Fruit fly (Drosophila melanogaster) whole organism, embryonic: ENCODE measurements around the gene Urm1.

ENCODE experiments used
- Abd-B ChIP-seq: fragments of 200-800 bp; sonication (Bioruptor generic); optimal IDR thresholded peaks from 2 replicates; lab custom pipeline; 2018; ENCODE audit warnings: missing biosample characterization, mild to moderate bottlenecking, missing genetic modification characterization, moderate library complexity
- Ada2b ChIP-seq: fragments of 200-800 bp; sonication (Bioruptor generic); IDR thresholded peaks from 2 replicates; pipeline ENCODE4 v1.3.6; 2022; ENCODE audit warnings: missing biosample characterization, missing genetic modification characterization
- Atf-2 ChIP-seq: fragments of 200-800 bp; sonication (Bioruptor generic); optimal IDR thresholded peaks from 2 replicates; lab custom pipeline; 2016; ENCODE audit warnings: missing biosample characterization, missing genetic modification characterization
- Bdp1 ChIP-seq: fragments of 200-800 bp; sonication (Bioruptor generic); optimal IDR thresholded peaks from 3 replicates; lab custom pipeline; 2016; ENCODE audit warnings: missing biosample characterization, missing genetic modification characterization
- CG10565 ChIP-seq: fragments of 200-800 bp; sonication (Bioruptor generic); optimal IDR thresholded peaks from 3 replicates; lab custom pipeline; 2016; ENCODE audit warnings: missing biosample characterization, mild to moderate bottlenecking, missing genetic modification characterization
- CG12236 ChIP-seq: fragments of 200-800 bp; sonication (Bioruptor generic); optimal IDR thresholded peaks from 2 replicates; lab custom pipeline; 2016; ENCODE audit warnings: missing biosample characterization, missing genetic modification characterization
- CG12299 ChIP-seq: fragments of 200-800 bp; sonication (Bioruptor generic); optimal IDR thresholded peaks from 2 replicates; lab custom pipeline; 2018; ENCODE audit warnings: missing biosample characterization, mild to moderate bottlenecking, missing genetic modification characterization
- CG12942 ChIP-seq: fragments of 200-800 bp; sonication (Bioruptor generic); optimal IDR thresholded peaks from 3 replicates; lab custom pipeline; 2016; ENCODE audit warnings: missing biosample characterization, missing genetic modification characterization
- CG14441 ChIP-seq: fragments of 200-800 bp; sonication (Bioruptor generic); IDR thresholded peaks from 2 replicates; pipeline ENCODE4 v1.3.6; 2022; ENCODE audit warnings: missing biosample characterization, missing genetic modification characterization
- CG1602 ChIP-seq: fragments of 200-800 bp; sonication (Bioruptor generic); optimal IDR thresholded peaks from 3 replicates; lab custom pipeline; 2016; ENCODE audit warnings: missing biosample characterization, missing genetic modification characterization
- CG16779 ChIP-seq: fragments of 200-800 bp; sonication (Bioruptor generic); IDR thresholded peaks from 2 replicates; pipeline ENCODE4 v1.3.6; 2022; ENCODE audit warnings: missing biosample characterization, missing genetic modification characterization
- CG16813 ChIP-seq: fragments of 200-800 bp; sonication (Bioruptor generic); IDR thresholded peaks from 3 replicates; pipeline ENCODE4 v1.3.6; 2022; ENCODE audit warnings: missing biosample characterization, missing genetic modification characterization; ENCODE audit not compliant: partially characterized antibody
- CG2678 ChIP-seq: fragments of 200-800 bp; sonication (Bioruptor generic); optimal IDR thresholded peaks from 3 replicates; lab custom pipeline; 2019; ENCODE audit warnings: missing biosample characterization, mild to moderate bottlenecking, missing genetic modification characterization, moderate library complexity
- CG30403 ChIP-seq: fragments of 200-800 bp; sonication (Bioruptor generic); optimal IDR thresholded peaks from 3 replicates; lab custom pipeline; 2016; ENCODE audit warnings: missing biosample characterization, missing genetic modification characterization
- CG32767 ChIP-seq: fragments of 200-800 bp; sonication (Bioruptor generic); IDR thresholded peaks from 2 replicates; pipeline ENCODE4 v1.3.6; 2022; ENCODE audit warnings: missing biosample characterization, missing genetic modification characterization
- CG33213 ChIP-seq: fragments of 200-800 bp; sonication (Bioruptor generic); optimal IDR thresholded peaks from 3 replicates; lab custom pipeline; 2016; ENCODE audit warnings: missing biosample characterization, missing genetic modification characterization
- CG6654 ChIP-seq: fragments of 200-800 bp; sonication (Bioruptor generic); optimal IDR thresholded peaks from 2 replicates; lab custom pipeline; 2017; ENCODE audit warnings: missing biosample characterization, mild to moderate bottlenecking, missing genetic modification characterization
- CG7745 ChIP-seq: fragments of 200-800 bp; sonication (Bioruptor generic); optimal IDR thresholded peaks from 2 replicates; lab custom pipeline; 2018; ENCODE audit warnings: missing biosample characterization, mild to moderate bottlenecking, missing genetic modification characterization, moderate library complexity
- CG7963 ChIP-seq: fragments of 200-800 bp; sonication (Bioruptor generic); IDR thresholded peaks from 3 replicates; pipeline ENCODE4 v1.3.6; 2022; ENCODE audit warnings: missing biosample characterization, missing genetic modification characterization; ENCODE audit not compliant: partially characterized antibody
- CG9932 ChIP-seq: fragments of 200-800 bp; sonication (Bioruptor generic); IDR thresholded peaks from 2 replicates; pipeline ENCODE4 v1.3.6; 2022; ENCODE audit warnings: missing biosample characterization, missing genetic modification characterization
- CHES-1-like ChIP-seq: fragments of 200-800 bp; sonication (Bioruptor generic); optimal IDR thresholded peaks from 2 replicates; lab custom pipeline; 2016; ENCODE audit warnings: missing biosample characterization, missing genetic modification characterization
- CTCF ChIP-seq: fragments of 200-800 bp; sonication (Bioruptor generic); optimal IDR thresholded peaks from 2 replicates; lab custom pipeline; 2017; ENCODE audit warnings: missing biosample characterization, mild to moderate bottlenecking, missing genetic modification characterization, moderate library complexity
- CkIIα-i1 ChIP-seq: fragments of 200-800 bp; sonication (Bioruptor generic); IDR thresholded peaks from 2 replicates; pipeline ENCODE4 v1.3.6; 2022; ENCODE audit warnings: missing biosample characterization, missing genetic modification characterization
- CoRest ChIP-seq: fragments of 200-800 bp; sonication (Bioruptor generic); optimal IDR thresholded peaks from 3 replicates; lab custom pipeline; 2018; ENCODE audit warnings: missing biosample characterization, mild to moderate bottlenecking, missing genetic modification characterization, moderate library complexity
- Deaf1 ChIP-seq: fragments of 200-800 bp; optimal IDR thresholded peaks from 3 replicates; lab custom pipeline; 2019; ENCODE audit warnings: missing biosample characterization, mild to moderate bottlenecking, missing genetic modification characterization, moderate library complexity
- Dip2 ChIP-seq: fragments of 200-800 bp; sonication (Bioruptor generic); IDR thresholded peaks from 2 replicates; pipeline ENCODE4 v1.3.6; 2022; ENCODE audit warnings: missing biosample characterization, missing genetic modification characterization
- Dip3 ChIP-seq: fragments of 200-800 bp; sonication (Bioruptor generic); optimal IDR thresholded peaks from 3 replicates; lab custom pipeline; 2016; ENCODE audit warnings: missing biosample characterization, missing genetic modification characterization
- Drgx ChIP-seq: fragments of 200-800 bp; sonication (Bioruptor generic); IDR thresholded peaks from 2 replicates; pipeline ENCODE4 v1.3.6; 2022; ENCODE audit warnings: missing biosample characterization, missing genetic modification characterization
- E2f2 ChIP-seq: fragments of 200-800 bp; sonication (Bioruptor generic); IDR thresholded peaks from 2 replicates; pipeline ENCODE4 v1.3.6; 2022; ENCODE audit warnings: missing biosample characterization, missing genetic modification characterization
- Gsc ChIP-seq: fragments of 200-800 bp; sonication (Bioruptor generic); IDR thresholded peaks from 2 replicates; pipeline ENCODE4 v1.3.6; 2022; ENCODE audit warnings: missing biosample characterization, missing genetic modification characterization
- HLHmδ ChIP-seq: fragments of 200-800 bp; sonication (Bioruptor generic); optimal IDR thresholded peaks from 2 replicates; lab custom pipeline; 2018; ENCODE audit warnings: missing biosample characterization, mild to moderate bottlenecking, missing genetic modification characterization, moderate library complexity
- Hsf ChIP-seq: fragments of 200-800 bp; sonication (Bioruptor generic); optimal IDR thresholded peaks from 3 replicates; lab custom pipeline; 2016; ENCODE audit warnings: missing biosample characterization, missing genetic modification characterization
- Lhr ChIP-seq: fragments of 200-800 bp; sonication (Bioruptor generic); optimal IDR thresholded peaks from 3 replicates; lab custom pipeline; 2017; ENCODE audit warnings: mild to moderate bottlenecking, missing biosample characterization, missing genetic modification reagents, missing genetic modification characterization
- Lpt ChIP-seq: fragments of >200 bp; optimal IDR thresholded peaks from 2 replicates; lab custom pipeline; 2018; ENCODE audit warnings: missing biosample characterization, missing genetic modification characterization
- Med ChIP-seq: fragments of 200-800 bp; sonication (Bioruptor generic); peaks from one replicate; lab custom pipeline; 2016; ENCODE audit warnings: missing biosample characterization, missing genetic modification characterization, mild to moderate bottlenecking, inconsistent platforms, moderate library complexity
- Mrtf ChIP-seq: fragments of 200-800 bp; sonication (Bioruptor generic); IDR thresholded peaks from 3 replicates; pipeline ENCODE4 v1.3.6; 2022; ENCODE audit warnings: missing biosample characterization, missing genetic modification characterization
- Nf-YC ChIP-seq: fragments of 200-800 bp; optimal IDR thresholded peaks from 3 replicates; lab custom pipeline; 2019; ENCODE audit warnings: missing biosample characterization, mild to moderate bottlenecking, missing genetic modification characterization, moderate library complexity
- Oli ChIP-seq: fragments of 200-800 bp; sonication (Bioruptor generic); optimal IDR thresholded peaks from 2 replicates; lab custom pipeline; 2018; ENCODE audit warnings: missing biosample characterization, mild to moderate bottlenecking, missing genetic modification characterization, moderate library complexity
- Poxn ChIP-seq: fragments of 200-800 bp; sonication (Bioruptor generic); IDR thresholded peaks from 2 replicates; pipeline ENCODE4 v1.3.6; 2022; ENCODE audit warnings: missing biosample characterization, missing genetic modification characterization
- ash1 ChIP-seq: fragments of 200-800 bp; sonication (Bioruptor generic); optimal IDR thresholded peaks from 2 replicates; lab custom pipeline; 2018; ENCODE audit warnings: missing biosample characterization, mild to moderate bottlenecking, missing genetic modification characterization
- gfzf ChIP-seq: fragments of 200-800 bp; sonication (Bioruptor generic); optimal IDR thresholded peaks from 2 replicates; lab custom pipeline; 2016; ENCODE audit warnings: missing biosample characterization, mild to moderate bottlenecking, missing genetic modification characterization, moderate library complexity
- lilli ChIP-seq: fragments of 200-800 bp; sonication (Bioruptor generic); optimal IDR thresholded peaks from 3 replicates; lab custom pipeline; 2016; ENCODE audit warnings: missing biosample characterization, missing genetic modification characterization
- oc ChIP-seq: fragments of 200-800 bp; sonication (Bioruptor generic); optimal IDR thresholded peaks from 2 replicates; lab custom pipeline; 2018; ENCODE audit warnings: missing biosample characterization, mild to moderate bottlenecking, missing genetic modification characterization, moderate library complexity
- psq ChIP-seq: fragments of 200-800 bp; sonication (Bioruptor generic); optimal IDR thresholded peaks from 2 replicates; lab custom pipeline; 2017; ENCODE audit warnings: missing biosample characterization, missing genetic modification characterization
- row ChIP-seq: fragments of 200-800 bp; sonication (Bioruptor generic); IDR thresholded peaks from 3 replicates; pipeline ENCODE4 v1.3.6; 2022; ENCODE audit warnings: missing biosample characterization, missing genetic modification characterization
- sisA ChIP-seq: fragments of 200-800 bp; sonication (Bioruptor generic); IDR thresholded peaks from 2 replicates; pipeline ENCODE4 v1.3.6; 2022; ENCODE audit warnings: missing biosample characterization, missing genetic modification characterization
- slou ChIP-seq: fragments of 200-800 bp; sonication (Bioruptor generic); optimal IDR thresholded peaks from 3 replicates; lab custom pipeline; 2016; ENCODE audit warnings: missing biosample characterization, missing genetic modification characterization
- ttk ChIP-seq: fragments of 200-800 bp; sonication (Bioruptor generic); IDR thresholded peaks from 2 replicates; pipeline ENCODE4 v2.1.2; 2022; ENCODE audit warnings: missing biosample characterization, missing genetic modification characterization
- unc-4 ChIP-seq: fragments of 200-800 bp; sonication (Bioruptor generic); IDR thresholded peaks from 2 replicates; pipeline ENCODE4 v1.3.6; 2022; ENCODE audit warnings: missing biosample characterization, missing genetic modification characterization; ENCODE audit not compliant: partially characterized antibody
- unpg ChIP-seq: fragments of 200-800 bp; sonication (Bioruptor generic); optimal IDR thresholded peaks from 3 replicates; lab custom pipeline; 2018; ENCODE audit warnings: missing biosample characterization, mild to moderate bottlenecking, missing genetic modification characterization, moderate library complexity
- wdn ChIP-seq: fragments of 200-800 bp; sonication (Bioruptor generic); IDR thresholded peaks from 2 replicates; pipeline ENCODE4 v1.3.6; 2022; ENCODE audit warnings: missing biosample characterization, missing genetic modification characterization
- zfh1 ChIP-seq: fragments of 200-800 bp; sonication (Bioruptor generic); IDR thresholded peaks from 3 replicates; pipeline ENCODE4 v1.3.6; 2022; ENCODE audit warnings: missing biosample characterization, missing genetic modification characterization

Urm1 gene

DNA sequence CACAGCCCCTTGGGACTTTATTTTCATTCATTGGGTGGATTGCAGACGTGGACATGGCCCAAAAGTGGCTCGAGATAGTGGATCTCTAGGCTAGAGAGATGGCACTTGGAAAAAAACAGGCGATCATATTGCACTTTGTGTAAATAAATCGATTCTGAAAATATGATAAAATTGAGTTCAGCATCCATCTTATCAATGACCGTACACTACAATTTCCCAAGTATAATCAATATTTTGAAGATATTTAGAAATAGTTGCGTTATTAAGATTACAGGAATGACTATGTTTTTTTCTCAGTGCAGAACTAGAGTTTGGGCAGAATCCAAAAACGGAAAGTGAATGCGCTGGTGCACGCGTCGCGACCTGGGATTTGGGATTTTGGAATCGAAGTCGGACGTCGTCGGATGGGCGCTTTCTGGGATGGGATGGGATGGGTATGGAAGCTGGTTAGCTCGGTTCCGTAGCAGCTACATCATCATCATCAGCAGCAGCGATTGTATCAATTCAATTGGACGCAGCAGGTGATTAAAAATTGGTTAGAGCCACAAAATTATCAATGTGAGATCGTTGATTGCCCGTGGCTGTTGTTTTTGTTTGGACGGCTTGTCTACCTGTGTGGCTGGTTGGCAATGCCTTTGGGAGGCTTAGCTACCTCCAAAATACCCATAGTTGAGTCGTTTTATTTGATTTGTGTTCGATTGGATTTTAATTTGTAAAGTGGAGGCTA is 5.3 kb downstream of the Urm1 start (continued):
- TF ChIP-seq CG33213 (GFP tag; lab: Kevin White, UChicago) (no peak), CG7745 (tag; lab: Kevin White, UChicago) (no peak), Gsc (GFP tag; lab: Robert Waterston, UW) (no peak), Poxn (no peak), row (peak; percentile 46), CoRest (tag; lab: Kevin White, UChicago) (peak; percentile 38), ttk (GFP tag; lab: Robert Waterston, UW) (peak; percentile 48; the same call in 1 of the 2 replicates), zfh1 (GFP tag; lab: Robert Waterston, UW) (peak; percentile 69), Dip3 (no peak), CG2678 (tag; lab: Kevin White, UChicago) (peak; percentile 55), gfzf (GFP tag; lab: Kevin White, UChicago) (no peak), Atf-2 (GFP tag; lab: Kevin White, UChicago) (no peak), Oli (tag; lab: Kevin White, UChicago) (peak; percentile 19), CG32767 (GFP tag; lab: Robert Waterston, UW) (no peak), CG10565 (no peak), Lhr (GFP tag; lab: Kevin White, UChicago) (no peak), sisA (GFP tag; lab: Robert Waterston, UW) (peak; percentile 48), Abd-B (GFP tag; lab: Kevin White, UChicago) (peak; percentile 11), slou (GFP tag; lab: Kevin White, UChicago) (no peak), Deaf1 (tag; lab: Kevin White, UChicago) (peak; percentile 2), ash1 (GFP tag; lab: Kevin White, UChicago) (no peak), wdn (no peak), CG1602 (GFP tag; lab: Kevin White, UChicago) (no peak), CG12942 (GFP tag; lab: Kevin White, UChicago) (no peak), E2f2 (no peak), Dip2 (GFP tag; lab: Robert Waterston, UW) (no peak), oc (tag; lab: Kevin White, UChicago) (no peak), CkIIα-i1 (no peak), CG16779 (no peak), HLHmδ (no peak), Bdp1 (GFP tag; lab: Kevin White, UChicago) (no peak), CTCF (GFP tag; lab: Kevin White, UChicago) (no peak), CHES-1-like (GFP tag; lab: Kevin White, UChicago) (no peak), CG14441 (no peak), Lpt (GFP tag; lab: Kevin White, UChicago) (no peak), Ada2b (GFP tag; lab: Robert Waterston, UW) (no peak), CG9932 (GFP tag; lab: Robert Waterston, UW) (no peak), Hsf (no peak), Mrtf (GFP tag; lab: Robert Waterston, UW) (no peak), CG30403 (GFP tag; lab: Kevin White, UChicago) (peak; percentile 42), Med (GFP tag; lab: Kevin White, UChicago) (peak; percentile 76), unpg (GFP tag; lab: Kevin White, UChicago) (peak; percentile 54), unc-4 (GFP tag; lab: Robert Waterston, UW) (no peak), Drgx (GFP tag; lab: Robert Waterston, UW) (no peak), CG6654 (no peak), CG12236 (no peak), CG16813 (GFP tag; lab: Robert Waterston, UW) (no peak), psq (GFP tag; lab: Kevin White, UChicago) (no peak), lilli (GFP tag; lab: Kevin White, UChicago) (no peak), CG7963 (GFP tag; lab: Robert Waterston, UW) (no peak), CG12299 (tag; lab: Kevin White, UChicago) (no peak), Nf-YC (no peak)
